Fruit fly (Drosophila melanogaster) whole organism, embryonic: ENCODE measurements around the gene CG1635.

Experiments
- Atf3 ChIP-seq: fragments of 200-800 bp; sonication (Bioruptor generic); optimal IDR thresholded peaks from 3 replicates; lab custom pipeline; 2016; ENCODE audit warnings: missing biosample characterization, missing genetic modification characterization
- Bgb ChIP-seq: fragments of 200-800 bp; sonication (Bioruptor generic); IDR thresholded peaks from 2 replicates; pipeline ENCODE4 v1.3.6; 2022; ENCODE audit warnings: missing biosample characterization, missing genetic modification characterization; ENCODE audit not compliant: partially characterized antibody
- Bteb2 ChIP-seq: fragments of 200-800 bp; sonication (Bioruptor generic); optimal IDR thresholded peaks from 2 replicates; lab custom pipeline; 2016; ENCODE audit warnings: missing biosample characterization, missing genetic modification characterization
- CG11093 ChIP-seq: fragments of 200-800 bp; sonication (Bioruptor generic); IDR thresholded peaks from 3 replicates; pipeline ENCODE4 v1.3.6; 2022; ENCODE audit warnings: missing biosample characterization, missing genetic modification characterization
- CG11560 ChIP-seq: fragments of 200-800 bp; sonication (Bioruptor generic); IDR thresholded peaks from 3 replicates; pipeline ENCODE4 v1.3.6; 2022; ENCODE audit warnings: missing biosample characterization, missing genetic modification characterization
- CG12219 ChIP-seq: fragments of 200-800 bp; sonication (Bioruptor generic); optimal IDR thresholded peaks from 3 replicates; lab custom pipeline; 2018; ENCODE audit warnings: missing biosample characterization, mild to moderate bottlenecking, missing genetic modification characterization
- CG14710 ChIP-seq: fragments of 200-800 bp; sonication (Bioruptor generic); optimal IDR thresholded peaks from 3 replicates; lab custom pipeline; 2019; ENCODE audit warnings: missing biosample characterization, mild to moderate bottlenecking, missing genetic modification characterization, moderate library complexity
- CG15479 ChIP-seq: fragments of 200-800 bp; sonication (Bioruptor generic); optimal IDR thresholded peaks from 3 replicates; lab custom pipeline; 2019; ENCODE audit warnings: missing biosample characterization, mild to moderate bottlenecking, missing genetic modification characterization, moderate library complexity
- CG15514 ChIP-seq: fragments of 200-800 bp; sonication (Bioruptor generic); optimal IDR thresholded peaks from 3 replicates; lab custom pipeline; 2017; ENCODE audit warnings: missing biosample characterization, missing genetic modification characterization, mild to moderate bottlenecking, moderate library complexity, missing genetic modification reagents
- CG15601 ChIP-seq: fragments of 200-800 bp; sonication (Bioruptor generic); optimal IDR thresholded peaks from 3 replicates; lab custom pipeline; 2019; ENCODE audit warnings: missing biosample characterization, mild to moderate bottlenecking, missing genetic modification characterization, moderate library complexity
- CG1603 ChIP-seq: fragments of 200-800 bp; sonication (Bioruptor generic); optimal IDR thresholded peaks from 2 replicates; lab custom pipeline; 2019; ENCODE audit warnings: missing biosample characterization, mild to moderate bottlenecking, missing genetic modification characterization, moderate library complexity
- CG16779 ChIP-seq: fragments of 200-800 bp; sonication (Bioruptor generic); IDR thresholded peaks from 2 replicates; pipeline ENCODE4 v1.3.6; 2022; ENCODE audit warnings: missing biosample characterization, missing genetic modification characterization
- CG17568 ChIP-seq: fragments of 200-800 bp; sonication (Bioruptor generic); optimal IDR thresholded peaks from 2 replicates; lab custom pipeline; 2018; ENCODE audit warnings: missing biosample characterization, mild to moderate bottlenecking, missing genetic modification characterization, moderate library complexity
- CG18262 ChIP-seq: fragments of 200-800 bp; optimal IDR thresholded peaks from 3 replicates; lab custom pipeline; 2019; ENCODE audit warnings: missing biosample characterization, mild to moderate bottlenecking, missing genetic modification characterization, moderate library complexity
- CG18619 ChIP-seq: fragments of 200-800 bp; sonication (Bioruptor generic); optimal IDR thresholded peaks from 3 replicates; lab custom pipeline; 2017; ENCODE audit warnings: missing biosample characterization, mild to moderate bottlenecking, missing genetic modification characterization
- CG2120 ChIP-seq: fragments of 200-800 bp; sonication (Bioruptor generic); optimal IDR thresholded peaks from 3 replicates; lab custom pipeline; 2016; ENCODE audit warnings: missing biosample characterization, missing genetic modification characterization
- CG7987 ChIP-seq: fragments of 200-800 bp; sonication (Bioruptor generic); optimal IDR thresholded peaks from 2 replicates; lab custom pipeline; 2018; ENCODE audit warnings: missing biosample characterization, mild to moderate bottlenecking, missing genetic modification characterization, moderate library complexity
- CG9609 ChIP-seq: fragments of 200-800 bp; sonication (Bioruptor generic); optimal IDR thresholded peaks from 3 replicates; lab custom pipeline; 2016; ENCODE audit warnings: missing biosample characterization, missing genetic modification characterization
- CG9727 ChIP-seq: fragments of 200-800 bp; sonication (Bioruptor generic); optimal IDR thresholded peaks from 3 replicates; lab custom pipeline; 2017; ENCODE audit warnings: missing biosample characterization, mild to moderate bottlenecking, missing genetic modification characterization
- ERR ChIP-seq: fragments of 200-800 bp; sonication (Bioruptor generic); optimal IDR thresholded peaks from 2 replicates; lab custom pipeline; 2016; ENCODE audit warnings: missing biosample characterization, missing genetic modification characterization
- HLH4C ChIP-seq: fragments of 200-800 bp; sonication (Bioruptor generic); IDR thresholded peaks from 3 replicates; pipeline ENCODE4 v1.3.6; 2022; ENCODE audit warnings: missing biosample characterization, missing genetic modification characterization; ENCODE audit not compliant: partially characterized antibody
- Hr51 ChIP-seq, 2 experiments: fragments of 200-800 bp; sonication (Bioruptor generic); optimal IDR thresholded peaks; 2 replicates in 1 of 2; 3 replicates in 1 of 2; lab custom pipeline; 2016 to 2018; ENCODE audit warnings: missing biosample characterization in 2 of 2, missing genetic modification characterization in 2 of 2, mild to moderate bottlenecking in 1 of 2, moderate library complexity in 1 of 2
- Jarid2 ChIP-seq: fragments of 200-800 bp; sonication (Bioruptor generic); optimal IDR thresholded peaks from 3 replicates; lab custom pipeline; 2017; ENCODE audit warnings: mild to moderate bottlenecking, missing biosample characterization, missing genetic modification reagents, missing genetic modification characterization
- Lim3 ChIP-seq: fragments of 200-800 bp; sonication (Bioruptor generic); IDR thresholded peaks from 2 replicates; pipeline ENCODE4 v1.3.6; 2022; ENCODE audit warnings: missing biosample characterization, missing genetic modification characterization
- Myb ChIP-seq: fragments of 200-800 bp; sonication (Bioruptor generic); optimal IDR thresholded peaks from 2 replicates; lab custom pipeline; 2016; ENCODE audit warnings: missing biosample characterization, missing genetic modification characterization
- Nf-YB ChIP-seq: fragments of 200-800 bp; sonication (Bioruptor generic); optimal IDR thresholded peaks from 3 replicates; lab custom pipeline; 2019; ENCODE audit warnings: missing biosample characterization, mild to moderate bottlenecking, missing genetic modification characterization, moderate library complexity
- PHDP ChIP-seq: fragments of 200-800 bp; sonication (Bioruptor generic); optimal IDR thresholded peaks from 3 replicates; lab custom pipeline; 2018; ENCODE audit warnings: missing biosample characterization, mild to moderate bottlenecking, missing genetic modification characterization, moderate library complexity
- Stat92E ChIP-seq, 3 experiments: fragments of >200 bp in 2 of 3; fragments of 200-800 bp in 1 of 3; sonication (Bioruptor generic) in 1 of 3; optimal IDR thresholded peaks; 2 replicates each; lab custom pipeline; 2017 to 2019; ENCODE audit warnings: missing biosample characterization in 3 of 3, missing genetic modification characterization in 3 of 3, mild to moderate bottlenecking in 1 of 3, moderate library complexity in 1 of 3
- aop ChIP-seq: fragments of 200-800 bp; sonication (Bioruptor generic); IDR thresholded peaks from 2 replicates; pipeline ENCODE4 v1.3.6; 2022; ENCODE audit warnings: missing biosample characterization, missing genetic modification characterization
- bigmax ChIP-seq: fragments of 200-800 bp; sonication (Bioruptor generic); optimal IDR thresholded peaks from 2 replicates; lab custom pipeline; 2018; ENCODE audit warnings: missing biosample characterization, mild to moderate bottlenecking, missing genetic modification characterization
- ci ChIP-seq: fragments of 200-800 bp; sonication (Bioruptor generic); IDR thresholded peaks from 3 replicates; pipeline ENCODE4 v1.3.6; 2022; ENCODE audit warnings: missing biosample characterization, missing genetic modification characterization
- dysf ChIP-seq: fragments of 200-800 bp; sonication (Bioruptor generic); IDR thresholded peaks from 3 replicates; pipeline ENCODE4 v1.3.6; 2022; ENCODE audit warnings: missing biosample characterization, missing genetic modification characterization
- exex ChIP-seq: fragments of 200-800 bp; sonication (Bioruptor generic); optimal IDR thresholded peaks from 4 replicates; lab custom pipeline; 2018; ENCODE audit warnings: missing biosample characterization, mild to moderate bottlenecking, missing genetic modification characterization, moderate library complexity
- fd102C ChIP-seq: fragments of 200-800 bp; sonication (Bioruptor generic); optimal IDR thresholded peaks from 2 replicates; lab custom pipeline; 2018; ENCODE audit warnings: missing biosample characterization, mild to moderate bottlenecking, missing genetic modification characterization, moderate library complexity
- grn ChIP-seq: fragments of 200-800 bp; sonication (Bioruptor generic); optimal IDR thresholded peaks from 3 replicates; lab custom pipeline; 2017; ENCODE audit warnings: missing biosample characterization, missing genetic modification characterization
- gro ChIP-seq: fragments of 200-800 bp; sonication (Bioruptor generic); optimal IDR thresholded peaks from 2 replicates; lab custom pipeline; 2016; ENCODE audit warnings: missing biosample characterization, missing genetic modification characterization
- jumu ChIP-seq: fragments of 200-800 bp; sonication (Bioruptor generic); optimal IDR thresholded peaks from 3 replicates; lab custom pipeline; 2016; ENCODE audit warnings: missing biosample characterization, missing genetic modification characterization
- lbe ChIP-seq: fragments of 200-800 bp; sonication (Bioruptor generic); optimal IDR thresholded peaks from 2 replicates; lab custom pipeline; 2016; ENCODE audit warnings: missing biosample characterization, mild to moderate bottlenecking, missing genetic modification characterization
- pnt ChIP-seq: fragments of 200-800 bp; sonication (Bioruptor generic); optimal IDR thresholded peaks from 3 replicates; lab custom pipeline; 2016; ENCODE audit warnings: missing biosample characterization, missing genetic modification characterization
- prd ChIP-seq, 3 experiments: fragments of >200 bp in 2 of 3; fragments of 200-800 bp in 1 of 3; sonication (Bioruptor generic) in 1 of 3; optimal IDR thresholded peaks in 2 of 3; IDR thresholded peaks in 1 of 3; 2 replicates in 2 of 3; 3 replicates in 1 of 3; pipeline versions ENCODE4 v1.3.6 to Lab custom; 2017 to 2022; ENCODE audit warnings: missing biosample characterization in 1 of 3, missing genetic modification characterization in 1 of 3
- pros ChIP-seq: fragments of 200-800 bp; sonication (Bioruptor generic); optimal IDR thresholded peaks from 3 replicates; lab custom pipeline; 2019; ENCODE audit warnings: missing biosample characterization, mild to moderate bottlenecking, missing genetic modification characterization, moderate library complexity
- ro ChIP-seq: fragments of 200-800 bp; sonication (Bioruptor generic); IDR thresholded peaks from 2 replicates; pipeline ENCODE4 v1.3.6; 2022; ENCODE audit warnings: missing biosample characterization, missing genetic modification characterization
- row ChIP-seq: fragments of 200-800 bp; sonication (Bioruptor generic); IDR thresholded peaks from 3 replicates; pipeline ENCODE4 v1.3.6; 2022; ENCODE audit warnings: missing biosample characterization, missing genetic modification characterization
- run ChIP-seq: fragments of 200-800 bp; sonication (Bioruptor generic); optimal IDR thresholded peaks from 3 replicates; lab custom pipeline; 2018; ENCODE audit warnings: missing biosample characterization, mild to moderate bottlenecking, missing genetic modification characterization
- sqz ChIP-seq: fragments of 200-800 bp; sonication (Bioruptor generic); optimal IDR thresholded peaks from 3 replicates; lab custom pipeline; 2018; ENCODE audit warnings: missing biosample characterization, mild to moderate bottlenecking, missing genetic modification characterization
- sr ChIP-seq: fragments of 200-800 bp; sonication (Bioruptor generic); IDR thresholded peaks from 3 replicates; pipeline ENCODE4 v1.3.6; 2022; ENCODE audit warnings: missing biosample characterization, missing genetic modification characterization
- tll ChIP-seq, 2 experiments: fragments of 200-800 bp in 1 of 2; fragments of >200 bp in 1 of 2; sonication (Bioruptor generic) in 1 of 2; optimal IDR thresholded peaks; 2 replicates each; lab custom pipeline; 2017 to 2019; ENCODE audit warnings: missing biosample characterization in 2 of 2, missing genetic modification characterization in 2 of 2, mild to moderate bottlenecking in 1 of 2, moderate library complexity in 1 of 2
- wor ChIP-seq: fragments of 200-800 bp; sonication (Bioruptor generic); IDR thresholded peaks from 2 replicates; pipeline ENCODE4 v1.3.6; 2022; ENCODE audit warnings: missing biosample characterization, missing genetic modification characterization

CG1635 gene

DNA sequence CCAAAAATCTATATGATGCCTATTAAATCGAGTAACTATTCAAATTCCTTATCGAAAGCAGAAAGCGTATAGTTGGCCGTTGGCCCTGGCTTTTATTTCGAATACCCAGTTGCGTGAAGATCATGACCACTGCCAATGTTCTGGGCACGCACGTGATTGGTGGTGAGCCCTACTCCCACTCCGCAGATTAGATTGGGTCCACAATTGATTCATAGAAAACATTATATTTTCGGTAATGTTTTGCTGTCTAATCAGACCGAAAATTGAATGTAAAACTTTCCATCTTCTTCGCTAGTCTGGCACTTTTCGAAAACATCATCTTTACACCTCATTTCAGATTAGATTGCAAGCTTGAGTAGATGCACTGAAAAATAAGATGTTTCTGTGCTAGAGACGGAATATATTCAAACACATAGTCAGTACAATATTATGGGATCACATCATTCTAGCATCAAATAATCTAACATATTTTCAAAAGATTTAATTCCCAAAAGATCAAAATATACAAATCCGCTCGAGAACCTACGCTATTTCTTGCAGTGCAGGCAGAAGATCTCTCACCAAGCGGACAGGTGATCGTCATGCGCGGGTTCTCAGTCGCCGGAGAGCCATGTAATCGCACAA lies 3.9 kb downstream of the CG1635 start, which contains the start of gene CG1774 (continued):
- TF ChIP-seq bigmax (GFP tag; lab: Kevin White, UChicago) (no peak), CG17568 (GFP tag; lab: Kevin White, UChicago) (peak; percentile 59), Jarid2 (GFP tag; lab: Kevin White, UChicago) (peak; percentile 28), lbe (peak; percentile 72), gro (GFP tag; lab: Kevin White, UChicago) (peak; percentile 92), CG1603 (tag; lab: Kevin White, UChicago) (peak; percentile 83), CG7987 (GFP tag; lab: Kevin White, UChicago) (peak; percentile 73), exex (tag; lab: Kevin White, UChicago) (peak; percentile 86), CG18619 (peak; percentile 71), HLH4C (GFP tag; lab: Robert Waterston, UW) (no peak), PHDP (tag; lab: Kevin White, UChicago) (peak; percentile 86), CG9609 (peak; percentile 80), aop (GFP tag; lab: Robert Waterston, UW) (no peak), Lim3 (GFP tag; lab: Robert Waterston, UW) (no peak), CG18262 (tag; lab: Kevin White, UChicago) (peak; percentile 66), pnt (GFP tag; lab: Kevin White, UChicago) (peak; percentile 64), CG16779 (GFP tag; lab: Robert Waterston, UW) (peak; percentile 71; the same call in 1 of the 2 replicates), dysf (GFP tag; lab: Robert Waterston, UW) (peak; percentile 83), fd102C (GFP tag; lab: Kevin White, UChicago) (no peak), grn (GFP tag; lab: Kevin White, UChicago) (peak; percentile 23), CG12219 (GFP tag; lab: Kevin White, UChicago) (peak; percentile 66), Atf3 (GFP tag; lab: Kevin White, UChicago) (no peak), Bgb (GFP tag; lab: Robert Waterston, UW) (no peak), pros (no peak), row (GFP tag; lab: Robert Waterston, UW) (peak; percentile 89), CG14710 (tag; lab: Kevin White, UChicago) (peak; percentile 35), Myb (GFP tag; lab: Kevin White, UChicago) (peak; percentile 65), prd (optimal IDR thresholded peaks at IDR 0.05; lab: Kevin White, UChicago) (no peak), prd (GFP tag; IDR thresholded peaks at IDR 0.05; lab: Robert Waterston, UW) (peak; percentile 78), Bteb2 (GFP tag; lab: Kevin White, UChicago) (peak; percentile 84), jumu (GFP tag; lab: Kevin White, UChicago) (peak; percentile 80), CG15601 (peak; percentile 31), wor (GFP tag; lab: Robert Waterston, UW) (0 out of 2 replicates have a peak, but pooled peaks have one; percentile 37), run (tag; lab: Kevin White, UChicago) (peak; percentile 46), Hr51 (GFP tag; optimal IDR thresholded peaks at IDR 0.05; lab: Kevin White, UChicago) (peak; percentile 16 to 73), sr (GFP tag; lab: Robert Waterston, UW) (no peak), ro (0 out of 2 replicates have a peak, but pooled peaks have one; percentile 46), CG11093 (GFP tag; lab: Robert Waterston, UW) (peak; percentile 43; the same call in 1 of the 3 replicates), tll (GFP tag; optimal IDR thresholded peaks at IDR 0.05; lab: Kevin White, UChicago) (no peak), Nf-YB (GFP tag; lab: Kevin White, UChicago) (peak; percentile 31), ci (GFP tag; lab: Robert Waterston, UW) (peak; percentile 52; the same call in 1 of the 3 replicates), CG2120 (GFP tag; lab: Kevin White, UChicago) (peak; percentile 96), CG11560 (tag; lab: Robert Waterston, UW) (peak; percentile 52; the same call in 1 of the 3 replicates), CG15479 (GFP tag; lab: Kevin White, UChicago) (no peak), CG15514 (GFP tag; lab: Kevin White, UChicago) (peak; percentile 81), CG9727 (GFP tag; lab: Kevin White, UChicago) (peak; percentile 81), sqz (GFP tag; lab: Kevin White, UChicago) (no peak), Stat92E (GFP tag; optimal IDR thresholded peaks at IDR 0.05; lab: Kevin White, UChicago) (no peak), ERR (peak; percentile 88)
